Fruit fly (Drosophila melanogaster): ENCODE measurements around the gene CG16974.

CG16974 gene

dm6 chr2L:13164994-13165801, 26.6 kb downstream of the CG16974 start, which contains the start of gene Sirt1 (continued):
- TF ChIP-seq CG1832 (GFP tag; optimal IDR thresholded peaks at IDR 0.05) = no peak
- TF ChIP-seq CG31441 (GFP tag; IDR thresholded peaks at IDR 0.05) = peak; percentile 92
- no peak for TF ChIP-seq kni (GFP tag; optimal IDR thresholded peaks at IDR 0.05)
- no peak for TF ChIP-seq Doc3 (GFP tag; IDR thresholded peaks at IDR 0.05; ENCODE audit: partially characterized antibody)
- peak; percentile 75 for TF ChIP-seq CG14441 (GFP tag; IDR thresholded peaks at IDR 0.05)
- TF ChIP-seq sqz (GFP tag; optimal IDR thresholded peaks at IDR 0.05) = no peak
- peak; percentile 84 for TF ChIP-seq CG7372 (GFP tag; IDR thresholded peaks at IDR 0.05)
- TF ChIP-seq CG4820 (GFP tag; optimal IDR thresholded peaks at IDR 0.05) = peak; percentile 83
- TF ChIP-seq Gug (GFP tag; IDR thresholded peaks at IDR 0.05) = peak; percentile 77; the same call in 3 of the 4 replicates
- TF ChIP-seq BEAF-32 (GFP tag; optimal IDR thresholded peaks at IDR 0.05) = peak; percentile 25
- peak; percentile 91 for TF ChIP-seq Meics (GFP tag; optimal IDR thresholded peaks at IDR 0.05)
- no peak for TF ChIP-seq disco-r (GFP tag; optimal IDR thresholded peaks at IDR 0.05)
- peak; percentile 60 for TF ChIP-seq CG3995 (GFP tag; optimal IDR thresholded peaks at IDR 0.05)
- peak; percentile 92 for TF ChIP-seq Hr3 (GFP tag; optimal IDR thresholded peaks at IDR 0.05)
- peak; percentile 90 for TF ChIP-seq dysf (GFP tag; IDR thresholded peaks at IDR 0.05)
- TF ChIP-seq CG8478 (optimal IDR thresholded peaks at IDR 0.05) = no peak
- TF ChIP-seq CG7271 (tag; optimal IDR thresholded peaks at IDR 0.05) = no peak
- TF ChIP-seq CG14710 (tag; optimal IDR thresholded peaks at IDR 0.05) = peak; percentile 92
- TF ChIP-seq lilli (GFP tag; optimal IDR thresholded peaks at IDR 0.05) = peak; percentile 76
- TF ChIP-seq Nf-YA (GFP tag; IDR thresholded peaks at IDR 0.05) = no peak
- TF ChIP-seq ase (GFP tag; IDR thresholded peaks at IDR 0.05) = peak; percentile 59; the same call in 1 of the 3 replicates
- peak; percentile 92 for TF ChIP-seq az2 (GFP tag; optimal IDR thresholded peaks at IDR 0.05)
- peak; percentile 59 for TF ChIP-seq pnt (GFP tag; optimal IDR thresholded peaks at IDR 0.05)
- TF ChIP-seq CG17359 (tag; optimal IDR thresholded peaks at IDR 0.05) = peak; percentile 71
- peak; percentile 45; the same call in 1 of the 3 replicates for TF ChIP-seq CG34224 (GFP tag; IDR thresholded peaks at IDR 0.05; ENCODE audit: partially characterized antibody)
- no peak for TF ChIP-seq fd64A (GFP tag; optimal IDR thresholded peaks at IDR 0.05)
- TF ChIP-seq dmrt99B (tag; optimal IDR thresholded peaks at IDR 0.05) = no peak
- no peak for TF ChIP-seq HmgD (GFP tag; optimal IDR thresholded peaks at IDR 0.05)
- peak; percentile 79 for TF ChIP-seq E2f1 (GFP tag; IDR thresholded peaks at IDR 0.05)
- TF ChIP-seq Dip3 (GFP tag; optimal IDR thresholded peaks at IDR 0.05) = peak; percentile 43
- TF ChIP-seq scrt (GFP tag; optimal IDR thresholded peaks at IDR 0.05) = peak; percentile 41
- TF ChIP-seq CG30431 (GFP tag; optimal IDR thresholded peaks at IDR 0.05) = peak; percentile 77
- peak; percentile 73 for TF ChIP-seq Elba2 (GFP tag; optimal IDR thresholded peaks at IDR 0.05)
- peak; percentile 67; the same call in 2 of the 3 replicates for TF ChIP-seq CG11456 (GFP tag; IDR thresholded peaks at IDR 0.05)
- TF ChIP-seq Rfx (GFP tag; IDR thresholded peaks at IDR 0.05) = peak; percentile 74
- peak; percentile 25 for TF ChIP-seq Atf3 (GFP tag; optimal IDR thresholded peaks at IDR 0.05)
- TF ChIP-seq crol (GFP tag; IDR thresholded peaks at IDR 0.05) = 0 out of 2 replicates have a peak, but pooled peaks have one; percentile 21
- TF ChIP-seq gem (tag; optimal IDR thresholded peaks at IDR 0.05) = peak; percentile 95
- peak; percentile 48; the same call in 1 of the 2 replicates for TF ChIP-seq Drgx (GFP tag; IDR thresholded peaks at IDR 0.05)
- TF ChIP-seq Sox102F (GFP tag; optimal IDR thresholded peaks at IDR 0.05) = peak; percentile 82
- peak; percentile 70; the same call in 1 of the 3 replicates for TF ChIP-seq so (GFP tag; IDR thresholded peaks at IDR 0.05)
- peak; percentile 28; the same call in 1 of the 2 replicates for TF ChIP-seq Ada2b (GFP tag; IDR thresholded peaks at IDR 0.05)
- peak; percentile 94 for TF ChIP-seq tio (GFP tag; optimal IDR thresholded peaks at IDR 0.05)
- TF ChIP-seq Xrp1 (GFP tag; IDR thresholded peaks at IDR 0.05) = peak; percentile 80
- peak; percentile 62 for TF ChIP-seq tap (tag; optimal IDR thresholded peaks at IDR 0.05)
- TF ChIP-seq CG3065 (GFP tag; optimal IDR thresholded peaks at IDR 0.05) = peak; percentile 47
- peak; percentile 26 for TF ChIP-seq tx (GFP tag; optimal IDR thresholded peaks at IDR 0.05)
- no peak; the same call in 1 of the 2 replicates for TF ChIP-seq danr (GFP tag; IDR thresholded peaks at IDR 0.05)
- TF ChIP-seq cad (GFP tag; optimal IDR thresholded peaks at IDR 0.05) = no peak
- peak; percentile 32; the same call in 1 of the 3 replicates for TF ChIP-seq knrl (GFP tag; IDR thresholded peaks at IDR 0.05; ENCODE audit: partially characterized antibody)
